Worm (Caenorhabditis elegans) whole organism, early embryonic: ENCODE results near the gene pqn-67.

Experiments
- B0310.2 ChIP-seq: sonication (generic microtip); optimal IDR thresholded peaks from 2 replicates; lab custom pipeline; 2016; ENCODE audit warnings: mild to moderate bottlenecking, missing genetic modification characterization, missing compliant biosample characterization
- aly-1 ChIP-seq: sonication (generic microtip); optimal IDR thresholded peaks from 2 replicates; lab custom pipeline; 2016; ENCODE audit warnings: missing genetic modification characterization, missing compliant biosample characterization
- ama-1 ChIP-seq: fragments of 150-350 bp; optimal IDR thresholded peaks from 2 replicates; lab custom pipeline; 2014
- flt-1 ChIP-seq: fragments of 200-800 bp; sonication (Bioruptor generic); IDR thresholded peaks from 2 replicates; pipeline ENCODE4 v1.3.6; 2022; ENCODE audit warnings: missing genetic modification characterization, missing compliant biosample characterization
- hmbx-1 ChIP-seq: sonication (generic microtip); optimal IDR thresholded peaks from 2 replicates; lab custom pipeline; 2016; ENCODE audit warnings: mild to moderate bottlenecking, missing genetic modification characterization, missing compliant biosample characterization
- hmg-4 ChIP-seq: fragments of 200-800 bp; sonication (Bioruptor generic); optimal IDR thresholded peaks from 2 replicates; lab custom pipeline; 2018; ENCODE audit warnings: mild to moderate bottlenecking, missing genetic modification characterization, missing compliant biosample characterization
- pes-1 ChIP-seq: fragments of 200-800 bp; sonication (Bioruptor generic); IDR thresholded peaks from 2 replicates; pipeline ENCODE4 v1.3.6; 2022; ENCODE audit warnings: missing genetic modification reagents, missing genetic modification characterization, missing compliant biosample characterization
- scrt-1 ChIP-seq: fragments of 200-800 bp; sonication (Bioruptor generic); IDR thresholded peaks from 2 replicates; pipeline ENCODE4 v1.3.6; 2022; ENCODE audit warnings: missing genetic modification characterization, missing compliant biosample characterization
- sea-1 ChIP-seq: fragments of 200-800 bp; sonication (Bioruptor generic); conservative IDR thresholded peaks from 2 replicates; pipeline ENCODE4 v1.3.6; 2022; ENCODE audit warnings: missing genetic modification characterization, missing compliant biosample characterization
- tbx-11 ChIP-seq: fragments of 200-800 bp; sonication (Bioruptor generic); IDR thresholded peaks from 2 replicates; pipeline ENCODE4 v1.3.6; 2022; ENCODE audit warnings: missing genetic modification characterization, missing compliant biosample characterization
- tbx-37 ChIP-seq: fragments of 200-800 bp; sonication (Bioruptor generic); conservative IDR thresholded peaks from 2 replicates; pipeline ENCODE4 v1.3.6; 2022; ENCODE audit warnings: missing genetic modification reagents, missing genetic modification characterization, missing compliant biosample characterization

- TF ChIP-seq tbx-11 (GFP tag; lab: Robert Waterston, UW) (no peak), tbx-37 (GFP tag; lab: Robert Waterston, UW) (no peak), scrt-1 (GFP tag; lab: Robert Waterston, UW) (no peak), hmg-4 (GFP tag; lab: Kevin White, UChicago) (no peak), ama-1 (lab: Kevin White, UChicago) (no peak), flt-1 (no peak), hmbx-1 (tag; lab: Kevin White, UChicago) (no peak), sea-1 (no peak), B0310.2 (no peak), aly-1 (tag; lab: Kevin White, UChicago) (no peak), pes-1 (no peak)
Measured at ce11 chrV:12954261-12954660, 30.0 kb downstream of the pqn-67 start.
